Worm (Caenorhabditis elegans) whole organism, L4 larva: ENCODE results near the gene F46F5.10.

ENCODE experiments used
- hlh-11 ChIP-seq: fragments of 200-800 bp; sonication (Bioruptor generic); optimal IDR thresholded peaks from 2 replicates; lab custom pipeline; 2018; ENCODE audit warnings: mild to moderate bottlenecking, missing genetic modification characterization, missing compliant biosample characterization
- nhr-48 ChIP-seq: sonication (generic microtip); optimal IDR thresholded peaks from 2 replicates; lab custom pipeline; 2016; ENCODE audit warnings: mild to moderate bottlenecking, missing genetic modification characterization, missing compliant biosample characterization
- rbr-2 ChIP-seq: sonication (generic microtip); optimal IDR thresholded peaks from 2 replicates; lab custom pipeline; 2016; ENCODE audit warnings: missing genotype, missing genetic modification characterization, missing compliant biosample characterization
- spr-1 ChIP-seq: sonication (generic microtip); optimal IDR thresholded peaks from 2 replicates; lab custom pipeline; 2016; ENCODE audit warnings: mild to moderate bottlenecking, missing genetic modification characterization, missing compliant biosample characterization

The F46F5.10 gene

ce11 chrII:872993-873787 lies 49.6 kb downstream of the F46F5.10 start, which contains the start of gene alg-2 (continued):
- TF ChIP-seq nhr-48 (tag; lab: Kevin White, UChicago) (peak; percentile 16), rbr-2 (tag; lab: Kevin White, UChicago) (peak; percentile 50), spr-1 (tag; lab: Kevin White, UChicago) (no peak), hlh-11 (tag; lab: Kevin White, UChicago) (peak; percentile 28)
